Worm (Caenorhabditis elegans) whole organism, mixed stage, embryonic: ENCODE measurements around the gene inft-2.

Experiments
- ceh-39 ChIP-seq: fragments of 150-350 bp; optimal IDR thresholded peaks from 2 replicates; lab custom pipeline; 2014; ENCODE audit warnings: missing biosample characterization, missing genetic modification characterization
- ceh-43 ChIP-seq: fragments of 200-800 bp; sonication (Bioruptor generic); optimal IDR thresholded peaks from 2 replicates; lab custom pipeline; 2018; ENCODE audit warnings: mild to moderate bottlenecking, missing genetic modification characterization, moderate library complexity, missing compliant biosample characterization
- ceh-83 ChIP-seq: fragments of 200-800 bp; sonication (Bioruptor generic); optimal IDR thresholded peaks from 2 replicates; lab custom pipeline; 2018; ENCODE audit warnings: mild to moderate bottlenecking, missing genetic modification characterization, missing compliant biosample characterization
- ces-1 ChIP-seq: fragments of 150-350 bp; optimal IDR thresholded peaks from 2 replicates; lab custom pipeline; 2014; ENCODE audit warnings: missing biosample characterization, missing genetic modification reagents, missing genetic modification characterization
- drap-1 ChIP-seq: fragments of 200-800 bp; sonication (Bioruptor generic); optimal IDR thresholded peaks from 3 replicates; lab custom pipeline; 2018; ENCODE audit warnings: mild to moderate bottlenecking, missing genetic modification characterization, missing compliant biosample characterization
- elt-1 ChIP-seq: sonication (generic microtip); optimal IDR thresholded peaks from 2 replicates; lab custom pipeline; 2017; ENCODE audit warnings: missing genetic modification characterization, mild to moderate bottlenecking, missing compliant biosample characterization, antibody characterized with exemption, moderate library complexity, borderline replicate concordance; ENCODE audit not compliant: insufficient read depth
- flh-1 ChIP-seq: fragments of 200-800 bp; sonication (Bioruptor generic); optimal IDR thresholded peaks from 2 replicates; lab custom pipeline; 2018; ENCODE audit warnings: mild to moderate bottlenecking, missing genetic modification characterization, moderate library complexity, missing compliant biosample characterization
- ham-2 ChIP-seq: fragments of 200-800 bp; sonication (Bioruptor generic); optimal IDR thresholded peaks from 2 replicates; lab custom pipeline; 2018; ENCODE audit warnings: mild to moderate bottlenecking, missing genetic modification characterization, missing compliant biosample characterization
- lin-13 ChIP-seq: fragments of 150-350 bp; optimal IDR thresholded peaks from 2 replicates; lab custom pipeline; 2014; ENCODE audit warnings: missing biosample characterization, missing genetic modification characterization
- mep-1 ChIP-seq: fragments of 150-350 bp; optimal IDR thresholded peaks from 2 replicates; lab custom pipeline; 2017; ENCODE audit warnings: missing biosample characterization, missing genetic modification reagents, missing genetic modification characterization, inconsistent platforms
- mls-2 ChIP-seq: sonication (generic microtip); optimal IDR thresholded peaks from 2 replicates; lab custom pipeline; 2016; ENCODE audit warnings: mild to moderate bottlenecking, missing genetic modification characterization, moderate library complexity, missing compliant biosample characterization
- nhr-12 ChIP-seq: fragments of 150-350 bp; optimal IDR thresholded peaks from 2 replicates; lab custom pipeline; 2014; ENCODE audit warnings: missing biosample characterization, missing genetic modification characterization
- nhr-2 ChIP-seq: fragments of 150-350 bp; optimal IDR thresholded peaks from 2 replicates; lab custom pipeline; 2014; ENCODE audit warnings: missing biosample characterization, missing genetic modification characterization
- nhr-237 ChIP-seq: fragments of 150-350 bp; optimal IDR thresholded peaks from 2 replicates; lab custom pipeline; 2014; ENCODE audit warnings: missing biosample characterization, missing genetic modification characterization
- pha-4 ChIP-seq: fragments of 150-350 bp; optimal IDR thresholded peaks from 2 replicates; lab custom pipeline; 2018; ENCODE audit warnings: missing biosample characterization, missing genetic modification reagents, missing genetic modification characterization
- sem-2 ChIP-seq: fragments of 200-800 bp; sonication (Bioruptor generic); optimal IDR thresholded peaks from 2 replicates; lab custom pipeline; 2018; ENCODE audit warnings: mild to moderate bottlenecking, missing genetic modification characterization, missing compliant biosample characterization
- sptf-1 ChIP-seq: sonication (generic microtip); optimal IDR thresholded peaks from 2 replicates; lab custom pipeline; 2017; ENCODE audit warnings: mild to moderate bottlenecking, missing genetic modification characterization, moderate library complexity, missing compliant biosample characterization
- unc-120 ChIP-seq: sonication (generic microtip); optimal IDR thresholded peaks from 2 replicates; lab custom pipeline; 2017; ENCODE audit warnings: missing genetic modification characterization, missing compliant biosample characterization; ENCODE audit not compliant: poor library complexity, severe bottlenecking
- unc-39 ChIP-seq: fragments of 150-350 bp; optimal IDR thresholded peaks from 2 replicates; lab custom pipeline; 2014; ENCODE audit warnings: missing biosample characterization, missing genetic modification characterization
- unc-62 ChIP-seq: fragments of 150-350 bp; optimal IDR thresholded peaks from 2 replicates; lab custom pipeline; 2014; ENCODE audit warnings: missing biosample characterization, missing genetic modification reagents, missing genetic modification characterization
- ztf-11 ChIP-seq: fragments of 150-350 bp; optimal IDR thresholded peaks from 2 replicates; lab custom pipeline; 2014; ENCODE audit warnings: missing biosample characterization, missing genetic modification characterization

The inft-2 gene

DNA sequence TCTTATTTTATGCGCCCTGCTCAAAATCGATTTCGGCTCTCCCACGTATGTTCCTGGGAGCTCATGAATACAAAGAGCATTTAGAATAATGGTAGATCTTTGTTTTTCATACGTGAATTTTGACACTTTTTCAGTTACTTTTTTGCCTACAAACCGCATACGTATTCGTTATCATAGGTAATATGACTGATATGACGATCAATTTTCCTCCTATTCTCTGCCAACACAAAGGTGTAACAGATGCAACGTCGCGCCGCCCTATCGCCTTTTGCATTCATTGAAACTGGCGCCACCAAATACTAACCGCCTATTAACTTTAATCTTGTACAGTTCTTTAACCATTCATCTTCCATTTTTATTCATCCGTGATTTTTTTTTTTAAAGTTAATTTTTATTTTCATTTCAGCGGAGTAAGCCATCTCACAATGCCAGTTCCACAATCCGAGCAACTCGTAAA, 45.5 kb downstream of the inft-2 start, which contains the start of gene W07G4.5:
Gene W07G4.5 (plus strand): TSS at position 407 of the 457 bp plus-strand sequence.
- no peak for TF ChIP-seq flh-1 (GFP tag; lab: Kevin White, UChicago)
- TF ChIP-seq mep-1 (tag; lab: Kevin White, UChicago): no peak

- TF ChIP-seq unc-62 (GFP tag; lab: Kevin White, UChicago) (no peak), sptf-1 (tag; lab: Kevin White, UChicago) (no peak), unc-120 (tag; lab: Kevin White, UChicago) (no peak), nhr-237 (no peak), ham-2 (no peak)
Measured at ce11 chrV:13049149-13049610, 47.1 kb downstream of the inft-2 start, which contains the start of gene W07G4.8. W07G4.8 (minus strand) TSS chrV:13049560.

DNA sequence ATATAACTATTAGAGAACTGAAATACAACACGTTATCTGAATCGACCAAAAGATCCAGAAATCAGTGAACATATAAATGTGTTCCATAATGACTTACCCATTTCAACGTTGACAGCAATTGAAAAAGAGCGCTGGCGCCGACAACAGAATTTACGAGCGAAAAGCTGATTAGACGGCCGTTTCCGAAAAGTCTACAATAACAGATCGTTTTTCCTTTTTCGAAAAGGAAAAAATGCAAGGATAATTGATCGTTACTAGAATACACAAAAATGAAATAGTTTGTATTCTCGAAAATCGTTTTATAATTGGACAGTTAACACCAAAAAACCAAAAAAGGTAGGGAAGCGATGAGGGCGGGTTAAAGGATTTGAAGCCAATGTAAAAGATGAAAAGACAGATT, 51.5 kb downstream of the inft-2 start, which contains the start of gene srr-1:
Gene srr-1 (minus strand): TSS at position 101 of the 400 bp plus-strand sequence.
- TF ChIP-seq nhr-2 (tag; lab: Kevin White, UChicago) (no peak), lin-13 (tag; lab: Kevin White, UChicago) (no peak), unc-39 (tag; lab: Kevin White, UChicago) (no peak), ceh-83 (GFP tag; lab: Kevin White, UChicago) (no peak), ceh-43 (GFP tag; lab: Kevin White, UChicago) (no peak), sem-2 (GFP tag; lab: Kevin White, UChicago) (no peak), ces-1 (GFP tag; lab: Kevin White, UChicago) (no peak), drap-1 (GFP tag; lab: Kevin White, UChicago) (no peak), mls-2 (tag; lab: Kevin White, UChicago) (no peak), ceh-39 (tag; lab: Kevin White, UChicago) (no peak), ztf-11 (no peak), elt-1 (tag; lab: Kevin White, UChicago) (no peak), unc-62 (GFP tag; lab: Kevin White, UChicago) (no peak), flh-1 (GFP tag; lab: Kevin White, UChicago) (no peak), nhr-12 (tag; lab: Kevin White, UChicago) (no peak), pha-4 (no peak)
